Fruit fly (Drosophila melanogaster) whole organism: ENCODE measurements around the gene Spn.

ENCODE experiments used
- CG8478 ChIP-seq: fragments of >200 bp; optimal IDR thresholded peaks from 2 replicates; lab custom pipeline; 2018; ENCODE audit warnings: inconsistent platforms
- Dll ChIP-seq: fragments of >200 bp; optimal IDR thresholded peaks from 2 replicates; lab custom pipeline; 2017
- EcR ChIP-seq, 2 experiments: fragments of >200 bp; optimal IDR thresholded peaks; 2 replicates each; lab custom pipeline; 2017; ENCODE audit warnings: missing biosample characterization in 2 of 2, missing genetic modification characterization in 2 of 2, missing genetic modification reagents in 2 of 2
- pan ChIP-seq: fragments of >200 bp; optimal IDR thresholded peaks from 2 replicates; lab custom pipeline; 2017
- psq ChIP-seq: fragments of >200 bp; optimal IDR thresholded peaks from 2 replicates; lab custom pipeline; 2017
- usp ChIP-seq: fragments of >200 bp; optimal IDR thresholded peaks from 2 replicates; lab custom pipeline; 2017; ENCODE audit warnings: missing biosample characterization, missing genetic modification characterization, mixed read lengths

Spn gene

dm6 chr3L:2575240-2575639, 21.1 kb upstream of the Spn start:
- TF ChIP-seq pan (lab: Kevin White, UChicago) (no peak), Dll (no peak), EcR (GFP tag; optimal IDR thresholded peaks at IDR 0.05; lab: Kevin White, UChicago) (no peak), usp (GFP tag; lab: Kevin White, UChicago) (no peak), psq (lab: Kevin White, UChicago) (no peak), CG8478 (lab: Kevin White, UChicago) (no peak)

dm6 chr3L:2574716-2575115, 20.6 kb upstream of the Spn start:
- TF ChIP-seq Dll: no peak
- TF ChIP-seq usp (GFP tag; lab: Kevin White, UChicago): no peak
- TF ChIP-seq psq (lab: Kevin White, UChicago): no peak
- no peak for TF ChIP-seq EcR (GFP tag; optimal IDR thresholded peaks at IDR 0.05; lab: Kevin White, UChicago)

DNA sequence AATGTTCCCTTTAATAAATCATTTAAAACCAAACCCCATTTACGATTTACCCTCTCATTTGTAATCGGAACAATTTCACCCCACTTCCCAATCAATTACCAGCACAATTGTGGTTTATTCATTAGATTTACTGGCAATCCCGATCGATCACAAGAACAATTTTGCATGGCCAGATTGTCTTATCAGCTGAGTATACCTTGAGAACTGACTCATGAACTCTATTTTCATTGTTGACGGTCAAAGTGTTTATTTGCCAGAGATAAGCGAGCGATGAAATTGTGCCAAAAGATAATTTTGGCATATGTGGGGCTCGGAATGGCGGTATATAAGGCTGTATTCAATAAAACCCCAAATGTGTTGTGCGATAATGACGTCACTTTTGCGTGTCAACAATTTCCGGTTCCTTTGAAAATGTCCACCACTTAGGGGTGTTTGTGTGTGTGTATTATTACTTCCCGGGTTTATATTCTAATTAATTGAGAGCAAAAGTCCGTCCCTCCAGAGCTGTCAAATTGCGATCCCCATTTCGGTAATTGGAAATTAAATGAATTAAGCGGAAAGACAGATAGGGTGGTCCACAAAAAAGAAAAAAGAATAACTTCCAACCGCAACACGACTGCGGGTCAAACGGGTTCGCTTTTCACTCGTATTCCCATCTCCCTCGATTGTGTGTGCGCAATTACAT, 19.0 kb upstream of the Spn start:
- no peak for TF ChIP-seq usp (GFP tag; lab: Kevin White, UChicago)
- TF ChIP-seq psq (lab: Kevin White, UChicago): no peak
- TF ChIP-seq Dll: no peak
- no peak for TF ChIP-seq pan (lab: Kevin White, UChicago)
- TF ChIP-seq EcR (GFP tag; optimal IDR thresholded peaks at IDR 0.05; lab: Kevin White, UChicago): no peak
- no peak for TF ChIP-seq CG8478 (lab: Kevin White, UChicago)

- TF ChIP-seq usp (GFP tag; lab: Kevin White, UChicago): no peak
- no peak for TF ChIP-seq pan (lab: Kevin White, UChicago)
- no peak for TF ChIP-seq EcR (GFP tag; optimal IDR thresholded peaks at IDR 0.05; lab: Kevin White, UChicago)
- no peak for TF ChIP-seq psq (lab: Kevin White, UChicago)
- TF ChIP-seq CG8478 (lab: Kevin White, UChicago): no peak
- no peak for TF ChIP-seq Dll
These were observed 17.9 kb upstream of the Spn start for dm6 chr3L:2571975-2572374.

DNA sequence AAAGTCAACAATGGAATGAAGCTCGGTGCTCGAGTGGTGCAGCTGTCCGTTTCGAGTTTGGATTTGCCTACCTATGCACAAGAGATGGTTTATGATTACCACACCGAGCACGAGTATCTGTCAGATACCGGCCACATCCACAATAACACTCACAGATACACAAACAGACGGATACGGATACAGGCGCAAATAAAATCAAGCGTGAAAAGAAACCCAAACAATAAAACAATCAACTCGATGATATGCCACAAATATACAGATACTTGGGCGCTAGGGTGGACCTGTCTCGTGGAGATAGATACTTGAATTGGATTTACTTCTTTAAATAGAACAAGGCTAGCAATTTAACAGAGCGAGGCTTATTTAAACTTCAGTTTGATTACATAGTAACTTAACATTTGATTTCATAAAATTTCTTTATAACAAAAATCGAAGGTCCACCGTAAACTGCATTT, 16.2 kb upstream of the Spn start:
- TF ChIP-seq psq (lab: Kevin White, UChicago) (no peak), Dll (no peak), CG8478 (lab: Kevin White, UChicago) (no peak), EcR (GFP tag; optimal IDR thresholded peaks at IDR 0.05; lab: Kevin White, UChicago) (no peak), pan (lab: Kevin White, UChicago) (no peak), usp (GFP tag; lab: Kevin White, UChicago) (no peak)

DNA sequence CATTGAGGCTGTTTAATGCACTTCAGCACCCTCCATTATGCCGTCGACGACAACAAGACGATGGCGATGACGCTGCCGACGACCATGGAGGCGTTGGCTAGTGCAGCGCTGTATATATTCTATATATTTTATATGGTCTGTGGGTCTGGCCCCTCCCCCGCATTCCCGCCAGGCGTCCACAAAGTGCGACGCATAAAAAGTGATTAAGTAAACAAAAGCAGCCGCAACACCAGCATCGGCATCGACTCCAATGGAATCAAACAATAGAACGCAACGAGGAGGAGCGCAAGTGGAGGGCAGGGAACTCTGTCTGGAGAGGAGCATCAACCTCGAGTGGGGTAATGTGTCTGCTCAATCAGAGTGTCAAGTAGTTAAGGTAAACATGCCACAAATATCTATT, 14.2 kb upstream of the Spn start:
- TF ChIP-seq usp (GFP tag; lab: Kevin White, UChicago) (no peak), psq (lab: Kevin White, UChicago) (no peak), EcR (GFP tag; optimal IDR thresholded peaks at IDR 0.05; lab: Kevin White, UChicago) (peak in 1 of 2 experiments; percentile 80), Dll (no peak), pan (lab: Kevin White, UChicago) (no peak)

dm6 chr3L:2567050-2567609, 13.0 kb upstream of the Spn start:
- TF ChIP-seq pan (lab: Kevin White, UChicago) (no peak), Dll (no peak), usp (GFP tag; lab: Kevin White, UChicago) (no peak), EcR (GFP tag; optimal IDR thresholded peaks at IDR 0.05; lab: Kevin White, UChicago) (no peak), psq (lab: Kevin White, UChicago) (no peak), CG8478 (lab: Kevin White, UChicago) (no peak)

DNA sequence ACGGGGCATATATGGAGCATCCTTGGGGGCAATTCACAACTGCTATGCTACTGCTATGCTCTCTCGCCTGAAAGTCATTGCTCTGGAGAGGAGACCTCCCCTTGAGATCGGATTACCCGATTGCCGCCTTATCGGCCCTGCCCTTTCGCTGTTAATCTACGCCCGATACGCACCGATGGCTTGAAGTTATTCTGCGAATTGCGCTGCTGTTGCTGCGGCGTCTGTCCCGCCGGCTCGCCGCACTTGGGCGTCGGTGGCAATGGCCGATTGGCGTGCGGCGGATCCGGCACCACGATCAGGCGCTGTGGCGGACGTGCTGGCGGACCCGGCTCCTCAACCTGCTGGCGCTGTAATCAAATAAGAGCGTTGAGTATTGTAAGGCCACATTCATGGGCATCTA, 11.9 kb upstream of the Spn start:
- no peak for TF ChIP-seq Dll
- no peak for TF ChIP-seq psq (lab: Kevin White, UChicago)
- TF ChIP-seq CG8478 (lab: Kevin White, UChicago): no peak
- TF ChIP-seq usp (GFP tag; lab: Kevin White, UChicago): no peak
- TF ChIP-seq pan (lab: Kevin White, UChicago): no peak
- no peak for TF ChIP-seq EcR (GFP tag; optimal IDR thresholded peaks at IDR 0.05; lab: Kevin White, UChicago)

DNA sequence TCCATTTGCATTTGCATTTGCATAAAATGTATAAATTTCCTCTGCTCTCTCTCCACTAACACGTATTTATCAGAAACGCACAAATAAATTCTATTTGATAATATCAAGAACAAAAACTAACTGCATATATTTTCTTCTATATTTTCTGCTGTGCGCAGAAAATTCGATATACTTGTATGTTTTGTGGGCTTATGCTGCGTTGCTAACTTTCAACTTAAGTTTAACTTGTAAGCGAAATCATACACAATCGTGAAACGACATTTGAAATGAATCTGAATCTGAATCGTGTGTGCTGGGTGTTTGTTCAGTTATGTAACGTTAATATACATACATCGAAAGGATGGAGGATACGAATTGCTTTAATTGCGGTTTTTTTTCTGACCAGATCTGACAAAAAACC, 1.6 kb upstream of the Spn start:
- TF ChIP-seq pan (lab: Kevin White, UChicago) (no peak), usp (GFP tag; lab: Kevin White, UChicago) (no peak), CG8478 (lab: Kevin White, UChicago) (no peak), psq (lab: Kevin White, UChicago) (no peak)

DNA sequence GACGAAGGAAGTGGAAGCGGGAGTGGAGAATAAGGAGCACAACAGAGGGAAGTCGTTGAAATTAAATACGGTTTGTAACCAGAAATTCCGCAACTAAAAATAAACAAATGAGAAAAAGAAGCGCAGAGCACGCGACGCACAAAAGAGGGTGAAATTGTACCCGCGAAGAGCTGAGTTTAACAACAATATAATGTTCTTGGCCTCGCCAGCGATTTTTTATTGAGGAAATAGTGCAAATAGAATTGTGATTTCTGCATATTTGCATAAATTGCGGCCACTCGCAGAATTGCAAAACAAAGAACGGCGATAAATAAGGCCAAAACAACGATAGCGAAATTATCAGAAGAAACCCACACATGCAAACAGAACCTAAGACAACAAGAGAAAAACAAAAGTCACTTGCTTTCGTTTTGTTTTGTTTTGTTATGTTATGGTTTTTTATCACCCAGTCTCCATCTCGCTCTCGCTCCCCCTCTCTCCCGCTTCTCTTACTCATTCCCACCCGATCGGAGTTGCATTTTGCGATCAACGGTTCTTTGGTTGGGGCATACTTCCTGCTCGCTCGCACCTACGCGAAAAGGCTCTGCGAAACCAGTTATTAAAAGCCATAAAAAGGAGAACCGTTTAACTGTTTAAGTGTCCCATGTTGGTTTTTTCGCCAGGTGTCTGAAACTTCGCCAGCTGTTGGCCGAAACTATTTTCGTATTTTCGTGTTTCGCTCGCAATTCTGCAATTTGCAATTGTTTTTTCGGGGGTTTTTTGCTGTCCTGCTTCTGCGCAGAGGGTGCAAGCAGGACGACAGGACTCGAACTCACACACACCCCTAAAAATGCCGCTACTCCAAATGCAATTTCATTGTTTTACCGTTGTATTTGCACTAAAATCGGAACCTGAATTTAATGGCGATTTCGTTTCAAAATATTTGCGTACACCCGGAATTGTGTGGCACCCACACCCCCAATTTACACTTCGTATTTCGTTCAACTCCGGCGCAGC, 950 bp downstream of the Spn start:
- TF ChIP-seq pan (lab: Kevin White, UChicago) (peak; percentile 47), usp (GFP tag; lab: Kevin White, UChicago) (no peak)

DNA sequence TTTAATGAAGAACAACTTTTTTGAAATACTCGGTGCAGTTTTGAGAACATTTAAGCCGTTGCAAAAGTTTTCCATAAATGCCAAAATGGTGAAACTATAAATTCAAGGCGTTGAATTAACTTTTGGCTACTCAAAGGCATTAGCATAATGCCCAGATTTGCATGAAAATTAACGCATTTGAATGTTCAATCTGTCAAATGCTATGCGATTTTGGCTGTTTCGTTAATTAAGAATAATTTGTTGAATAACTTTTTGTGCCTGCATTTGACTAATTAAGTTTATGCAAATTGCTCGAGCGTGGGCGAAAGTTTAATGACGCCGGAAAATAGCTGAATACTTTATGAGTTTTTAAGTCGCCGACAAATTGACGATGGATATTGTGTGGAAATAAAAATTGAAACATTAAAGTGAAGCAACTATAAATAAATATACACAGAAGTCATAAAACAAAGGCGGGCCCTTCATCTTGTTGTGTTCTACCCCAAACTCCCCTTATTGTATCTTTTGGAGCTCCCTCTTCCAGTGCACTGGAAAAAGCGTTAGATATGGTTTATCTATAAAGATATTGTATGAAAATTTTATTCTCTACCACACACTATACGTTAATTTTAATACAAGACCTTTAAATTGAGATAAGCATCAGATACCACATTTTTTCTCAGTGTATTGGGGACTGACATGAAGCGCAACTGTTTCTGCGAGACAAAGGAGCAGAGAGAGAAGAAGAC, 1.8 kb downstream of the Spn start:
- TF ChIP-seq EcR (GFP tag; optimal IDR thresholded peaks at IDR 0.05; lab: Kevin White, UChicago): no peak
- TF ChIP-seq pan (lab: Kevin White, UChicago): no peak
- no peak for TF ChIP-seq Dll
- no peak for TF ChIP-seq CG8478 (lab: Kevin White, UChicago)
- TF ChIP-seq usp (GFP tag; lab: Kevin White, UChicago): no peak
- no peak for TF ChIP-seq psq (lab: Kevin White, UChicago)
